Worm (Caenorhabditis elegans): Measurements from ENCODE around the gene ctps-1.

ce11 chrV:16752089-16753030 is 42.3 kb upstream of the ctps-1 start:
- TF ChIP-seq elt-2 (tag; optimal IDR thresholded peaks at IDR 0.05) (no peak), unc-39 (tag; optimal IDR thresholded peaks at IDR 0.05) (no peak), aly-2 (tag; optimal IDR thresholded peaks at IDR 0.05) (no peak), nhr-23 (tag; optimal IDR thresholded peaks at IDR 0.05) (no peak), ama-1 (optimal IDR thresholded peaks at IDR 0.05) (no peak), elt-3 (tag; optimal IDR thresholded peaks at IDR 0.05) (no peak), fkh-10 (GFP tag; optimal IDR thresholded peaks at IDR 0.05) (peak; percentile 27), pha-4 (tag; optimal IDR thresholded peaks at IDR 0.05) (no peak), ceh-82 (tag; optimal IDR thresholded peaks at IDR 0.05) (no peak), mdl-1 (tag; optimal IDR thresholded peaks at IDR 0.05) (no peak), jun-1 (tag; optimal IDR thresholded peaks at IDR 0.05) (no peak), nfya-1 (tag; optimal IDR thresholded peaks at IDR 0.05; ENCODE audit: insufficient read depth) (peak; percentile 21), fos-1 (tag; optimal IDR thresholded peaks at IDR 0.05) (no peak)

All from whole organism, L3 larva.